Worm (Caenorhabditis elegans) whole organism, L1 larva: Measurements from ENCODE around the gene ippk-1.

Experiments
- C16A3.4 ChIP-seq: fragments of 150-350 bp; optimal IDR thresholded peaks from 2 replicates; lab custom pipeline; 2014; ENCODE audit warnings: missing biosample characterization, missing genetic modification characterization
- alr-1 ChIP-seq: fragments of 200-800 bp; sonication (Bioruptor generic); optimal IDR thresholded peaks from 2 replicates; lab custom pipeline; 2018; ENCODE audit warnings: borderline replicate concordance, mild to moderate bottlenecking, missing genetic modification characterization, missing compliant biosample characterization
- blmp-1 ChIP-seq: fragments of 150-350 bp; optimal IDR thresholded peaks from 2 replicates; lab custom pipeline; 2014; ENCODE audit warnings: missing biosample characterization, missing genetic modification characterization
- ceh-63 ChIP-seq: fragments of 200-800 bp; sonication (Bioruptor generic); optimal IDR thresholded peaks from 2 replicates; lab custom pipeline; 2018; ENCODE audit warnings: mild to moderate bottlenecking, missing genetic modification characterization, missing compliant biosample characterization
- ceh-82 ChIP-seq, 3 experiments: fragments of 150-350 bp in 1 of 3; sonication (generic microtip) in 2 of 3; optimal IDR thresholded peaks; 2 replicates each; lab custom pipeline; 2014 to 2017; ENCODE audit warnings: missing biosample characterization in 3 of 3, missing genetic modification characterization in 3 of 3
- ces-1 ChIP-seq: fragments of 150-350 bp; optimal IDR thresholded peaks from 2 replicates; lab custom pipeline; 2014; ENCODE audit warnings: missing biosample characterization, missing genetic modification reagents, missing genetic modification characterization
- efl-1 ChIP-seq, 4 experiments: fragments of 150-350 bp; optimal IDR thresholded peaks in 3 of 4; peaks in 1 of 4; 1 replicate in 1 of 4; 2 replicates in 3 of 4; lab custom pipeline; 2014; ENCODE audit warnings: missing biosample characterization in 2 of 4, missing genetic modification characterization in 2 of 4, missing genetic modification reagents in 2 of 4
- egl-27 ChIP-seq, 2 experiments: fragments of 150-350 bp in 1 of 2; sonication (generic microtip); optimal IDR thresholded peaks; 3 replicates each; lab custom pipeline; 2017 to 2018; ENCODE audit warnings: missing biosample characterization in 2 of 2, missing genetic modification characterization in 2 of 2, missing genetic modification reagents in 2 of 2
- elt-2 ChIP-seq: sonication (generic microtip); optimal IDR thresholded peaks from 2 replicates; lab custom pipeline; 2016; ENCODE audit warnings: missing genetic modification characterization, mild to moderate bottlenecking, inconsistent platforms, missing compliant biosample characterization, missing genetic modification reagents
- elt-3 ChIP-seq, 6 experiments: fragments of 150-350 bp in 1 of 6; sonication (generic microtip); optimal IDR thresholded peaks; 2 replicates each; lab custom pipeline; 2017 to 2018; ENCODE audit warnings: missing biosample characterization in 6 of 6, missing genetic modification characterization in 6 of 6, inconsistent platforms in 1 of 6
- fkh-10 ChIP-seq: sonication (generic microtip); optimal IDR thresholded peaks from 2 replicates; lab custom pipeline; 2017; ENCODE audit warnings: missing biosample characterization, missing genetic modification reagents, missing genetic modification characterization
- fkh-8 ChIP-seq: sonication (generic microtip); optimal IDR thresholded peaks from 2 replicates; lab custom pipeline; 2016; ENCODE audit warnings: mild to moderate bottlenecking, missing genetic modification characterization, missing compliant biosample characterization
- grh-1 ChIP-seq: fragments of 200-800 bp; sonication (Bioruptor generic); IDR thresholded peaks from 2 replicates; pipeline ENCODE4 v1.3.6; 2022; ENCODE audit warnings: missing genetic modification reagents, missing genetic modification characterization, missing compliant biosample characterization
- jun-1 ChIP-seq: fragments of 150-350 bp; optimal IDR thresholded peaks from 2 replicates; lab custom pipeline; 2014; ENCODE audit warnings: missing biosample characterization, missing genetic modification reagents, missing genetic modification characterization
- lin-14 ChIP-seq: fragments of 200-800 bp; sonication (Bioruptor generic); optimal IDR thresholded peaks from 2 replicates; lab custom pipeline; 2018; ENCODE audit warnings: mild to moderate bottlenecking, missing genetic modification characterization, moderate library complexity, missing compliant biosample characterization
- lin-35 ChIP-seq, 2 experiments: fragments of 150-350 bp; optimal IDR thresholded peaks; 2 replicates each; lab custom pipeline; 2014; ENCODE audit warnings: missing biosample characterization in 2 of 2, missing genetic modification characterization in 2 of 2, missing genetic modification reagents in 2 of 2
- lsy-2 ChIP-seq, 2 experiments: fragments of 150-350 bp; optimal IDR thresholded peaks; 2 replicates each; lab custom pipeline; 2014; ENCODE audit warnings: missing biosample characterization in 2 of 2, missing genetic modification characterization in 2 of 2
- mab-9 ChIP-seq: fragments of 200-800 bp; sonication (Bioruptor generic); IDR thresholded peaks from 2 replicates; pipeline ENCODE4 v1.3.6; 2022; ENCODE audit warnings: missing genetic modification reagents, missing genetic modification characterization, missing compliant biosample characterization
- mdl-1 ChIP-seq, 2 experiments: fragments of 150-350 bp; optimal IDR thresholded peaks; 2 replicates each; lab custom pipeline; 2014 to 2017; ENCODE audit warnings: missing biosample characterization in 2 of 2, missing genetic modification characterization in 2 of 2, inconsistent platforms in 1 of 2
- mef-2 ChIP-seq: fragments of 150-350 bp; optimal IDR thresholded peaks from 2 replicates; lab custom pipeline; 2014; ENCODE audit warnings: missing biosample characterization, missing genetic modification characterization
- mep-1 ChIP-seq: fragments of 150-350 bp; optimal IDR thresholded peaks from 2 replicates; lab custom pipeline; 2014; ENCODE audit warnings: missing biosample characterization, missing genetic modification characterization
- nhr-11 ChIP-seq: fragments of 150-350 bp; optimal IDR thresholded peaks from 2 replicates; lab custom pipeline; 2014; ENCODE audit warnings: missing biosample characterization, missing genetic modification characterization
- nhr-20 ChIP-seq: sonication (generic microtip); optimal IDR thresholded peaks from 2 replicates; lab custom pipeline; 2016; ENCODE audit warnings: mild to moderate bottlenecking, missing genetic modification characterization, missing compliant biosample characterization
- nhr-47 ChIP-seq: sonication (generic microtip); optimal IDR thresholded peaks from 2 replicates; lab custom pipeline; 2016; ENCODE audit warnings: mild to moderate bottlenecking, missing genetic modification characterization, moderate library complexity, missing compliant biosample characterization
- nhr-71 ChIP-seq: sonication (generic microtip); optimal IDR thresholded peaks from 2 replicates; lab custom pipeline; 2016; ENCODE audit warnings: mild to moderate bottlenecking, missing genetic modification characterization, moderate library complexity, missing compliant biosample characterization
- nhr-76 ChIP-seq: sonication (generic microtip); optimal IDR thresholded peaks from 2 replicates; lab custom pipeline; 2017; ENCODE audit warnings: missing biosample characterization, missing genetic modification characterization
- nhr-84 ChIP-seq: sonication (generic microtip); optimal IDR thresholded peaks from 2 replicates; lab custom pipeline; 2017; ENCODE audit warnings: missing biosample characterization, missing genetic modification characterization
- nhr-85 ChIP-seq: sonication (generic microtip); peaks from one replicate; lab custom pipeline; 2016; ENCODE audit warnings: missing genetic modification characterization, inconsistent platforms, missing compliant biosample characterization
- nhr-90 ChIP-seq: sonication (generic microtip); optimal IDR thresholded peaks from 2 replicates; lab custom pipeline; 2016; ENCODE audit warnings: mild to moderate bottlenecking, missing genetic modification characterization, missing compliant biosample characterization; ENCODE audit not compliant: poor library complexity
- pax-3 ChIP-seq: fragments of 200-800 bp; sonication (Bioruptor generic); optimal IDR thresholded peaks from 2 replicates; lab custom pipeline; 2018; ENCODE audit warnings: mild to moderate bottlenecking, missing genetic modification characterization, moderate library complexity, missing compliant biosample characterization
- skn-1 ChIP-seq: fragments of 150-350 bp; optimal IDR thresholded peaks from 2 replicates; lab custom pipeline; 2014; ENCODE audit warnings: missing biosample characterization, missing genetic modification characterization
- snu-23 ChIP-seq: sonication (generic microtip); optimal IDR thresholded peaks from 2 replicates; lab custom pipeline; 2016; ENCODE audit warnings: missing genetic modification characterization, missing compliant biosample characterization
- sup-37 ChIP-seq: fragments of 200-800 bp; sonication (Bioruptor generic); optimal IDR thresholded peaks from 2 replicates; lab custom pipeline; 2018; ENCODE audit warnings: mild to moderate bottlenecking, missing genetic modification characterization, missing compliant biosample characterization
- unc-130 ChIP-seq: fragments of 150-350 bp; optimal IDR thresholded peaks from 2 replicates; lab custom pipeline; 2017; ENCODE audit warnings: missing biosample characterization, missing genetic modification characterization, inconsistent platforms
- unc-30 ChIP-seq: sonication (generic microtip); optimal IDR thresholded peaks from 2 replicates; lab custom pipeline; 2017; ENCODE audit warnings: missing biosample characterization, missing genetic modification characterization
- unc-86 ChIP-seq: sonication (generic microtip); optimal IDR thresholded peaks from 2 replicates; lab custom pipeline; 2016; ENCODE audit warnings: missing genetic modification characterization, missing compliant biosample characterization
- unc-98 ChIP-seq: fragments of 200-800 bp; sonication (Bioruptor generic); IDR thresholded peaks from 2 replicates; pipeline ENCODE4 v1.3.6; 2022; ENCODE audit warnings: missing genetic modification characterization, missing compliant biosample characterization
- vab-15 ChIP-seq: sonication (generic microtip); optimal IDR thresholded peaks from 2 replicates; lab custom pipeline; 2017; ENCODE audit warnings: missing genotype, mild to moderate bottlenecking, missing genetic modification characterization, missing compliant biosample characterization
- ztf-11 ChIP-seq, 2 experiments: sonication (generic microtip); optimal IDR thresholded peaks; 2 replicates each; lab custom pipeline; 2016 to 2017; ENCODE audit warnings: missing genetic modification characterization in 2 of 2, missing biosample characterization in 1 of 2, missing compliant biosample characterization in 1 of 2

ippk-1 gene

DNA sequence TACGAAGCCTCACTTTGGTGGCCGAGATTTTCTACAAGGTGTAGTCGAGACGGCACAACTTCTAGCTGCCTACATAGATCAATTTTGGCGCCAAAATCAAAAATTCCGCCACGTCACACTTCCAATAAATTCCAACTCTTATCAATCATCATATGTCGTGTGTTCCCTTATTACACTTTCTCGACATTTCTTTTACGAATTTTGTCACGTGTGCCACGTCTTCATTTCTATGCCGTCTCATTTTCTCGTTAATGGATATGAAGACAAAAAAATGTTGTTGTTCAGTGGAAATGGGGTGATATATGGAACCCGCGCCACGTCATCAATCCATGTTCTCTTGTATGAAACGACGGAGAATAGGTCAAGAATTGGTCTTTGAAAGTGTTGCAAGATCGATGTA, 8.9 kb downstream of the ippk-1 start (continued):
- TF ChIP-seq nhr-47 (tag; lab: Kevin White, UChicago) (peak; percentile 12), ztf-11 (tag; optimal IDR thresholded peaks at IDR 0.05; lab: Kevin White, UChicago) (no peak), unc-30 (tag; lab: Kevin White, UChicago) (no peak), mdl-1 (tag; optimal IDR thresholded peaks at IDR 0.05; lab: Kevin White, UChicago) (peak in 1 of 2 experiments; percentile 75), ceh-63 (no peak), snu-23 (GFP tag; lab: Kevin White, UChicago) (peak; percentile 33), ces-1 (GFP tag; lab: Kevin White, UChicago) (no peak), jun-1 (tag; lab: Kevin White, UChicago) (no peak), mep-1 (no peak), nhr-11 (tag; lab: Kevin White, UChicago) (no peak), unc-98 (no peak), egl-27 (tag; optimal IDR thresholded peaks at IDR 0.05; lab: Kevin White, UChicago) (no peak), C16A3.4 (tag; lab: Kevin White, UChicago) (no peak), nhr-84 (tag; lab: Kevin White, UChicago) (no peak)
- TF ChIP-seq, all 84 proteins: peak for 14

DNA sequence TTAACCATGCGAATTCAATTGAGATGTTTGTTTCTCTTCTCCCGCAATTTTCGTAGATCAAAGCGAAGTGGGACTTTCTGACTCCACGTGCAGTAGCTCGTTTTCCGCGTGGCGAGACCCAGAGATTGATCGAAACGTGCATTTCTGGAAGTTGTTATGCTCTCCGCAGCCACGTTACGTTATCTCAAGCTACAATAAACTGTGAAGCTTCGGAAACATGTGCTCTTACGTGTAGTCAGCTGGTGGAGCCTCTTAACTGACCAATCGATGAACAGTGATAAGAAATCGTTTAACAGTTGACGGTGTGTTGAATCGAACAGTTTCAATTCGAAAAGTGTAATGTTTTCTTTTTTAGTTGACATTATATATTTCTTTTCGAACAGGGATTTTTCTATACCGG, 9.4 kb downstream of the ippk-1 start:
- TF ChIP-seq nhr-11 (tag; lab: Kevin White, UChicago) (no peak), sup-37 (no peak), efl-1 (optimal IDR thresholded peaks at IDR 0.05; lab: Kevin White, UChicago) (no peak), efl-1 (GFP tag; optimal IDR thresholded peaks at IDR 0.05 in 1 of 2; lab: Kevin White, UChicago) (peak in 1 of 2 experiments; percentile 60), mdl-1 (tag; optimal IDR thresholded peaks at IDR 0.05; lab: Kevin White, UChicago) (peak in 1 of 2 experiments; percentile 3), elt-2 (tag; lab: Kevin White, UChicago) (peak; percentile 59), nhr-76 (tag; lab: Kevin White, UChicago) (no peak), nhr-84 (tag; lab: Kevin White, UChicago) (no peak), mep-1 (no peak)

DNA sequence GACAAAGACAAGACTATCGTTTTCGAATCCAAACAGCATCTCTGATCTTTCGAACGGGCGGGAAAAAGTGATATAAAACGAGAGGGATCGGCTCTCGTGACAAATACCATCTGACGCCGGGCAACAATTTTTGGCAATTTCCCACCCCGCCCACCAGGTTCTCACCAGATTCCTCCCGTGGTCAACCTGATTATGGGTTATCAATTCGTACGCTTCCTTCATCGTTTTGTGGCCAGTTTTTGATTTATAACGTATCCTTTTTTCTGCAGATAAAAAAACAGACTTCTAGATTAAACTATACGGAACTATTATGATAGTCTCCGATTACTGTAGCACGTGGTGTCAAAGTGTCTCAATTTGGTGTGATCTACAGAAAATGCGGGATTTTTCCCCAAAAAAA, 10.2 kb downstream of the ippk-1 start:
- TF ChIP-seq nhr-20 (peak; percentile 38), nhr-90 (tag; lab: Kevin White, UChicago) (peak; percentile 6), lin-35 (GFP tag; optimal IDR thresholded peaks at IDR 0.05; lab: Kevin White, UChicago) (peak in 1 of 2 experiments; percentile 58), blmp-1 (tag; lab: Kevin White, UChicago) (peak; percentile 44), snu-23 (GFP tag; lab: Kevin White, UChicago) (peak; percentile 3), unc-86 (tag; lab: Kevin White, UChicago) (no peak), mdl-1 (tag; optimal IDR thresholded peaks at IDR 0.05; lab: Kevin White, UChicago) (peak in 1 of 2 experiments; percentile 42), elt-3 (tag; optimal IDR thresholded peaks at IDR 0.05; lab: Kevin White, UChicago) (peak in 1 of 6 experiments; percentile 40), nhr-71 (tag; lab: Kevin White, UChicago) (peak; percentile 46), unc-130 (tag; lab: Kevin White, UChicago) (peak; percentile 31), efl-1 (optimal IDR thresholded peaks at IDR 0.05; lab: Kevin White, UChicago) (no peak), efl-1 (GFP tag; optimal IDR thresholded peaks at IDR 0.05 in 1 of 2; lab: Kevin White, UChicago) (peak in 1 of 2 experiments; percentile 89), grh-1 (no peak), skn-1 (no peak), nhr-85 (tag; lab: Kevin White, UChicago) (peak; percentile 75)

DNA sequence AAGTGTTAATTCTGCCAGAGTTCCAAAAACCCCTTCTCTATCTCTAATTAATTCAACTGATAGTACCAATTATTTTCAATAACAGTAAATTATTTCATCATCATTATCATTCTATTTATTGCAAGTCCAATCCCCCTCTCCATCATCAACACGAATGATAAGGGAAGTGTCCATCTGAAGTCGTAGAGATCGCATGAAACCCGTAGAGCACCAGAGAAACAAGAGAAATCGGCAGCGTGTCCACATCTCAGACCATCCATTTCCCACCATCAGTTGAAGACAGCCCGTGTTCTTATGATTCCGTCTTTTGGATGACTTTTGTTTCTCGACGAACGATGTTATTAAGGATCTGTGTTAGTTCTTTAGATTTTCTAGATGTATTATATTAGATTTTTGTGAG, 10.8 kb downstream of the ippk-1 start:
- no peak for TF ChIP-seq alr-1
- TF ChIP-seq pax-3 (tag; lab: Kevin White, UChicago): no peak
- no peak for TF ChIP-seq fkh-10 (GFP tag; lab: Kevin White, UChicago)
- TF ChIP-seq blmp-1 (tag; lab: Kevin White, UChicago): peak; percentile 58
- TF ChIP-seq vab-15: peak; percentile 68
- TF ChIP-seq unc-130 (tag; lab: Kevin White, UChicago): peak; percentile 16
- peak; percentile 81 for TF ChIP-seq nhr-85 (tag; lab: Kevin White, UChicago)
- no peak for TF ChIP-seq ceh-82 (tag; optimal IDR thresholded peaks at IDR 0.05; lab: Kevin White, UChicago)
- TF ChIP-seq mdl-1 (tag; optimal IDR thresholded peaks at IDR 0.05; lab: Kevin White, UChicago): peak in 1 of 2 experiments; percentile 83
- TF ChIP-seq lin-14 (GFP tag; lab: Kevin White, UChicago): peak; percentile 67
- no peak for TF ChIP-seq fkh-8
- peak in 1 of 2 experiments; percentile 31 for TF ChIP-seq lsy-2 (tag; optimal IDR thresholded peaks at IDR 0.05; lab: Kevin White, UChicago)
- TF ChIP-seq mef-2 (tag; lab: Kevin White, UChicago): no peak
- peak; percentile 28 for TF ChIP-seq nhr-20
- peak in 1 of 2 experiments; percentile 38 for TF ChIP-seq lin-35 (GFP tag; optimal IDR thresholded peaks at IDR 0.05; lab: Kevin White, UChicago)
- TF ChIP-seq snu-23 (GFP tag; lab: Kevin White, UChicago): peak; percentile 26
- peak in 4 of 6 experiments; percentile 76 to 95 (median 88) for TF ChIP-seq elt-3 (tag; optimal IDR thresholded peaks at IDR 0.05; lab: Kevin White, UChicago)
- no peak for TF ChIP-seq mab-9
- TF ChIP-seq nhr-71 (tag; lab: Kevin White, UChicago): peak; percentile 27
- peak; percentile 17 for TF ChIP-seq mep-1
